Worm (Caenorhabditis elegans): ENCODE results near the gene srxa-1.
A peak's percentile ranks its signal among the peaks of the same experiment; 100 is the strongest.
"Not testable (repeated sequence)": the region's sequence is repeated elsewhere in the genome, so short reads cannot be mapped to it uniquely, and the experiment has no call there.

ce11 chrV:20698837-20699236 lies 33.0 kb upstream of the srxa-1 start:
- not testable (repeated sequence) for TF ChIP-seq nhr-25 (tag; optimal IDR thresholded peaks at IDR 0.05; ENCODE audit: borderline replicate concordance, insufficient read depth); fos-1 (tag; optimal IDR thresholded peaks at IDR 0.05); ZK546.5 (tag; optimal IDR thresholded peaks at IDR 0.05); dve-1 (tag; optimal IDR thresholded peaks at IDR 0.05; ENCODE audit: insufficient read depth); ztf-11 (tag; optimal IDR thresholded peaks at IDR 0.05); nhr-77 (tag; optimal IDR thresholded peaks at IDR 0.05); D1046.2 (GFP tag; IDR thresholded peaks at IDR 0.05); unc-39 (tag; optimal IDR thresholded peaks at IDR 0.05); madf-5 (GFP tag; IDR thresholded peaks at IDR 0.05); pqm-1 (tag; optimal IDR thresholded peaks at IDR 0.05); pha-4 (GFP tag; IDR thresholded peaks at IDR 0.05); pha-4 (tag; optimal IDR thresholded peaks at IDR 0.05)
- peak; percentile 23 for TF ChIP-seq snpc-4 (tag; optimal IDR thresholded peaks at IDR 0.05)

Data from whole organism, L4 larva.